Fruit fly (Drosophila melanogaster): ENCODE measurements around the gene schlank.

The schlank gene

DNA sequence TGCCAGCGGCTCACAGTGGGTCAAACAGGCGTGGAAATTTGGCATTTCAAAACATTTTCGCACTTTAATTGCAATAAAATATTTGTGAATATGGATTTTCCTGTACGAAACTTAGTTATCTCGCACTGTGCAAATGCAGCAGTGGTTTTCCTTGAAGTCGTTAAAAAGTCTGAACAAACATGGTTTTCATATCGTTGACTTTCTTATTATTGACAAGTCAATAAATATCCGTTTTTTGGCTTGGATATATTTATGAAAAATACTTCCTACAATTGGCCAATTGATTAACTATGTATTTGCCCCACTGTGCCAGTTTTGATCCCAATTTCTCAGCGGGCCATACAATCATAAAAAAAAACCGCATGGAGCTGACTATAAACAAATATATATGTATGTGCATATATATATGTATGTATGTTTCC, 1.6 kb downstream of the schlank start:
- TF ChIP-seq CG9705 (GFP tag; optimal IDR thresholded peaks at IDR 0.05), result peak; percentile 19
- no peak for TF ChIP-seq usp (GFP tag; optimal IDR thresholded peaks at IDR 0.05)
- TF ChIP-seq Myc (optimal IDR thresholded peaks at IDR 0.05), result no peak
- peak; percentile 77 for TF ChIP-seq dmrt93B (GFP tag; optimal IDR thresholded peaks at IDR 0.05)
- peak; percentile 63 to 93 for TF ChIP-seq foxo (GFP tag; optimal IDR thresholded peaks at IDR 0.05)
- TF ChIP-seq Sp1 (GFP tag; optimal IDR thresholded peaks at IDR 0.05), result peak; percentile 79
- peak; percentile 47 for TF ChIP-seq Mio (GFP tag; optimal IDR thresholded peaks at IDR 0.05)
- no peak for TF ChIP-seq jim (GFP tag; optimal IDR thresholded peaks at IDR 0.05)
- TF ChIP-seq Hr78 (GFP tag; optimal IDR thresholded peaks at IDR 0.05), result no peak
- no peak for TF ChIP-seq N (GFP tag; optimal IDR thresholded peaks at IDR 0.05)
- peak; percentile 89 for TF ChIP-seq ey (GFP tag; optimal IDR thresholded peaks at IDR 0.05)
- TF ChIP-seq Dif (GFP tag; optimal IDR thresholded peaks at IDR 0.05; ENCODE audit: partially characterized antibody), result no peak
- TF ChIP-seq fru (GFP tag; optimal IDR thresholded peaks at IDR 0.05), result peak; percentile 92
- TF ChIP-seq rgr (GFP tag; optimal IDR thresholded peaks at IDR 0.05), result peak; percentile 91
- TF ChIP-seq Hnf4 (GFP tag; optimal IDR thresholded peaks at IDR 0.05), result peak; percentile 76
- TF ChIP-seq Abd-B (GFP tag; optimal IDR thresholded peaks at IDR 0.05), result no peak
- TF ChIP-seq br (GFP tag; optimal IDR thresholded peaks at IDR 0.05), result peak; percentile 92
- peak; percentile 91 for TF ChIP-seq OdsH (GFP tag; optimal IDR thresholded peaks at IDR 0.05)
- TF ChIP-seq HLH106 (tag; optimal IDR thresholded peaks at IDR 0.05), result peak; percentile 79
- no peak for TF ChIP-seq Vsx2 (GFP tag; optimal IDR thresholded peaks at IDR 0.05; ENCODE audit: partially characterized antibody)
- no peak for TF ChIP-seq brk (GFP tag; optimal IDR thresholded peaks at IDR 0.05)
- TF ChIP-seq lola (GFP tag; optimal IDR thresholded peaks at IDR 0.05), result no peak
- no peak for TF ChIP-seq pan (optimal IDR thresholded peaks at IDR 0.05)
- peak; percentile 81 for TF ChIP-seq psq (GFP tag; optimal IDR thresholded peaks at IDR 0.05)
- TF ChIP-seq Jra (GFP tag; optimal IDR thresholded peaks at IDR 0.05), result peak; percentile 65
- no peak for TF ChIP-seq GATAd (GFP tag; optimal IDR thresholded peaks at IDR 0.05)
- peak; percentile 71 for TF ChIP-seq Rel (GFP tag; optimal IDR thresholded peaks at IDR 0.05)
- TF ChIP-seq Rel (tag; optimal IDR thresholded peaks at IDR 0.05), result no peak
- no peak for TF ChIP-seq Hr83 (GFP tag; optimal IDR thresholded peaks at IDR 0.05; ENCODE audit: poor library complexity, severe bottlenecking)
- TF ChIP-seq Dfd (GFP tag; optimal IDR thresholded peaks at IDR 0.05), result no peak
- TF ChIP-seq CG32264 (GFP tag; optimal IDR thresholded peaks at IDR 0.05), result peak; percentile 58
- peak; percentile 11 for TF ChIP-seq dsf (GFP tag; optimal IDR thresholded peaks at IDR 0.05; ENCODE audit: borderline replicate concordance)
- no peak for TF ChIP-seq CrebA (GFP tag; optimal IDR thresholded peaks at IDR 0.05; ENCODE audit: borderline replicate concordance)
- no peak for TF ChIP-seq tai (GFP tag; optimal IDR thresholded peaks at IDR 0.05)
- peak; percentile 92 for TF ChIP-seq h (GFP tag; optimal IDR thresholded peaks at IDR 0.05)
- TF ChIP-seq sage (GFP tag; optimal IDR thresholded peaks at IDR 0.05), result peak; percentile 83
- TF ChIP-seq dl (GFP tag; optimal IDR thresholded peaks at IDR 0.05; ENCODE audit: insufficient read depth in 1 of 2, partially characterized antibody in 2 of 2), result no peak
- TF ChIP-seq sv (GFP tag; optimal IDR thresholded peaks at IDR 0.05), result peak; percentile 94
- peak; percentile 80 for TF ChIP-seq woc (GFP tag; optimal IDR thresholded peaks at IDR 0.05)

DNA sequence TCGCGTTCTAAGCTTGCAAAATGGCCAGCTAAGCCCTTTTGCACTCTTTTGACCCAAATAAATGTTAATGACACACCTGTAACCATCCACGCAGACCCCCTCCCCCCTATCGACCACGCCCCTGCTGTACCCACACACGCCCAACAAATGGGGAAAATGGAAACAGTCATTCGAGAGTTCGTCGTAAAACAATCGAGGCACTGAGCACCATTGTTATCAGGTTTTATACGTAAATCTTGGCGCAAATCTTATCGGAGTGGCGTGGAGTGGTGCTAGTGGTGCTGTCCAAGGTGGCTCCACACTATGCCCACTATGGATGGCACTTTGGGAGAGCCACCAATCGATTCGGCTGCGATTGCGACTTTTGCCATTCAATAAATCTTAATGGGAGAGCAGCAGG, 2.6 kb downstream of the schlank start:
- TF ChIP-seq woc (GFP tag; optimal IDR thresholded peaks at IDR 0.05), result no peak
- TF ChIP-seq jim (GFP tag; optimal IDR thresholded peaks at IDR 0.05), result no peak
- TF ChIP-seq tai (GFP tag; optimal IDR thresholded peaks at IDR 0.05), result no peak
- TF ChIP-seq Rel (GFP tag; optimal IDR thresholded peaks at IDR 0.05), result no peak
- no peak for TF ChIP-seq Rel (tag; optimal IDR thresholded peaks at IDR 0.05)
- TF ChIP-seq Jra (GFP tag; optimal IDR thresholded peaks at IDR 0.05), result no peak
- no peak for TF ChIP-seq Hnf4 (GFP tag; optimal IDR thresholded peaks at IDR 0.05)
- TF ChIP-seq fru (GFP tag; optimal IDR thresholded peaks at IDR 0.05), result no peak

DNA sequence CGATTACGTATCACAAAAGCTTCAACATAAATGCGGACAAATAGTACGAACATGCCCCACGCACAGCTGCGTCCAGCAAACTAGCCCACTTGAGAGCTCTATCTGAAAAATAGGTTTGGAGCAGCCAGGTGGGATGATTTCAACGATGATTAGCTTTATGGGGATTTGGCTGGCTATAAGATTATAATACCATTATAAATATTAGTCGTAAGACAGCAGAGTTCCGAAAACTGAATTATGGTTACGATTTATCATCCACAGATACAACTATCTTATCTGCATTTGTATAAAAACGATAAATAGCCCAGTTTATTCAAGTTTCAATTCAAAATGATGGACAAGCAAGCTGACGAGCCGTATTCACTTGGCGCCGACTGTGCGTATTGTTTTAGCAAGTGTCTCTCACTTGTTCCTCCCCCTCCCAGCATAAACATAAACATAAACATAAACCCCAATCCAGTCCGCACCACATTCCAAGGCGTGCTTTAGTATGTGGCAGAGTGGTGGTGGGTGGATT, 3.4 kb downstream of the schlank start:
- no peak for TF ChIP-seq jim (GFP tag; optimal IDR thresholded peaks at IDR 0.05)
- peak; percentile 36 for TF ChIP-seq sv (GFP tag; optimal IDR thresholded peaks at IDR 0.05)
